Worm (Caenorhabditis elegans) whole organism, young adult: ENCODE results near the gene dhs-14.

Source experiments
- B0336.3 ChIP-seq: fragments of 200-800 bp; sonication (Bioruptor generic); IDR thresholded peaks from 2 replicates; pipeline ENCODE4 v1.3.6; 2022; ENCODE audit warnings: missing genetic modification characterization, missing compliant biosample characterization
- C06A6.2 ChIP-seq: fragments of 200-800 bp; sonication (Bioruptor generic); conservative IDR thresholded peaks from 2 replicates; pipeline ENCODE4 v1.3.6; 2022; ENCODE audit warnings: missing genetic modification characterization, missing compliant biosample characterization
- D2030.7 ChIP-seq: fragments of 200-800 bp; sonication (Bioruptor generic); IDR thresholded peaks from 2 replicates; pipeline ENCODE4 v1.3.6; 2022; ENCODE audit warnings: missing genetic modification reagents, missing genetic modification characterization, missing compliant biosample characterization
- F22D6.2 ChIP-seq: sonication (generic microtip); optimal IDR thresholded peaks from 2 replicates; lab custom pipeline; 2016; ENCODE audit warnings: mild to moderate bottlenecking, missing genetic modification characterization, missing compliant biosample characterization
- F52B5.7 ChIP-seq: sonication (generic microtip); optimal IDR thresholded peaks from 2 replicates; lab custom pipeline; 2016; ENCODE audit warnings: mild to moderate bottlenecking, missing genetic modification characterization, missing compliant biosample characterization
- F55B11.4 ChIP-seq: sonication (generic microtip); optimal IDR thresholded peaks from 2 replicates; lab custom pipeline; 2016; ENCODE audit warnings: missing compliant biosample characterization, missing genetic modification characterization, borderline replicate concordance; ENCODE audit not compliant: insufficient read depth
- K12H6.12 ChIP-seq: fragments of 200-800 bp; sonication (Bioruptor generic); optimal IDR thresholded peaks from 2 replicates; lab custom pipeline; 2018; ENCODE audit warnings: mild to moderate bottlenecking, missing genetic modification characterization, missing compliant biosample characterization
- T07F8.4 ChIP-seq: sonication (generic microtip); optimal IDR thresholded peaks from 2 replicates; lab custom pipeline; 2016; ENCODE audit warnings: mild to moderate bottlenecking, missing genetic modification characterization, moderate library complexity, missing compliant biosample characterization
- Y53F4B.3 ChIP-seq: fragments of 200-800 bp; sonication (Bioruptor generic); IDR thresholded peaks from 2 replicates; pipeline ENCODE4 v1.3.6; 2022; ENCODE audit warnings: missing genetic modification reagents, missing genetic modification characterization, missing compliant biosample characterization
- Y53G8AR.9 ChIP-seq: fragments of 200-800 bp; sonication (Bioruptor generic); conservative IDR thresholded peaks from 2 replicates; pipeline ENCODE4 v1.3.6; 2022; ENCODE audit warnings: missing genetic modification reagents, missing genetic modification characterization, missing compliant biosample characterization
- Y79H2A.3 ChIP-seq: fragments of 200-800 bp; sonication (Bioruptor generic); conservative IDR thresholded peaks from 2 replicates; pipeline ENCODE4 v1.3.6; 2022; ENCODE audit warnings: missing genetic modification reagents, missing genetic modification characterization, missing compliant biosample characterization
- attf-6 ChIP-seq: fragments of 200-800 bp; sonication (Bioruptor generic); IDR thresholded peaks from 2 replicates; pipeline ENCODE4 v1.3.6; 2022; ENCODE audit warnings: missing genetic modification reagents, missing genetic modification characterization, missing compliant biosample characterization
- bed-2 ChIP-seq: fragments of 200-800 bp; sonication (Bioruptor generic); IDR thresholded peaks from 2 replicates; pipeline ENCODE4 v1.3.6; 2022; ENCODE audit warnings: missing genetic modification reagents, missing genetic modification characterization, missing compliant biosample characterization
- ccch-3 ChIP-seq: fragments of 200-800 bp; sonication (Bioruptor generic); optimal IDR thresholded peaks from 2 replicates; lab custom pipeline; 2018; ENCODE audit warnings: mild to moderate bottlenecking, missing genetic modification characterization, missing compliant biosample characterization
- cebp-1 ChIP-seq, 2 experiments: fragments of 200-800 bp in 1 of 2; sonication (Bioruptor generic) in 1 of 2; sonication (generic microtip) in 1 of 2; IDR thresholded peaks in 1 of 2; optimal IDR thresholded peaks in 1 of 2; 2 replicates each; pipeline versions ENCODE4 v1.3.6 to Lab custom; 2017 to 2022; ENCODE audit warnings: missing compliant biosample characterization in 2 of 2, missing genetic modification characterization in 2 of 2, mild to moderate bottlenecking in 1 of 2, missing genetic modification reagents in 1 of 2, moderate library complexity in 1 of 2
- cebp-2 ChIP-seq: fragments of 200-800 bp; sonication (Bioruptor generic); IDR thresholded peaks from 2 replicates; pipeline ENCODE4 v1.3.6; 2022; ENCODE audit warnings: missing genetic modification characterization, missing compliant biosample characterization
- ceh-40 ChIP-seq: fragments of 200-800 bp; sonication (Bioruptor generic); IDR thresholded peaks from 2 replicates; pipeline ENCODE4 v1.3.6; 2022; ENCODE audit warnings: missing genetic modification characterization, missing compliant biosample characterization
- ceh-91 ChIP-seq: fragments of 200-800 bp; sonication (Bioruptor generic); IDR thresholded peaks from 2 replicates; pipeline ENCODE4 v1.3.6; 2022; ENCODE audit warnings: missing genetic modification reagents, missing genetic modification characterization, missing compliant biosample characterization
- chd-7 ChIP-seq: sonication (generic microtip); optimal IDR thresholded peaks from 2 replicates; lab custom pipeline; 2016; ENCODE audit warnings: mild to moderate bottlenecking, missing genetic modification characterization, moderate library complexity, missing compliant biosample characterization
- dox-1 ChIP-seq: fragments of 200-800 bp; sonication (Bioruptor generic); IDR thresholded peaks from 2 replicates; pipeline ENCODE4 v1.3.6; 2022; ENCODE audit warnings: missing genetic modification reagents, missing genetic modification characterization, missing compliant biosample characterization
- dpl-1 ChIP-seq: fragments of 150-350 bp; optimal IDR thresholded peaks from 2 replicates; lab custom pipeline; 2014; ENCODE audit warnings: missing biosample characterization, missing genetic modification reagents, missing genetic modification characterization
- efl-1 ChIP-seq: fragments of 150-350 bp; optimal IDR thresholded peaks from 2 replicates; lab custom pipeline; 2014; ENCODE audit warnings: missing biosample characterization, missing genetic modification reagents, missing genetic modification characterization
- egl-44 ChIP-seq: fragments of 200-800 bp; sonication (Bioruptor generic); IDR thresholded peaks from 2 replicates; pipeline ENCODE4 v1.3.6; 2022; ENCODE audit warnings: missing genetic modification reagents, missing genetic modification characterization, missing compliant biosample characterization
- ekl-4 ChIP-seq: fragments of 200-800 bp; sonication (Bioruptor generic); IDR thresholded peaks from 2 replicates; pipeline ENCODE4 v1.3.6; 2022; ENCODE audit warnings: missing genetic modification reagents, missing genetic modification characterization, missing compliant biosample characterization
- hmg-1.2 ChIP-seq: fragments of 200-800 bp; sonication (Bioruptor generic); IDR thresholded peaks from 2 replicates; pipeline ENCODE4 v1.3.6; 2022; ENCODE audit warnings: missing genetic modification reagents, missing genetic modification characterization, missing compliant biosample characterization
- hmg-20 ChIP-seq: fragments of 200-800 bp; sonication (Bioruptor generic); IDR thresholded peaks from 2 replicates; pipeline ENCODE4 v1.3.6; 2022; ENCODE audit warnings: missing genetic modification reagents, missing genetic modification characterization, missing compliant biosample characterization
- hsf-1 ChIP-seq: fragments of 200-800 bp; sonication (Bioruptor generic); IDR thresholded peaks from 2 replicates; pipeline ENCODE4 v1.3.6; 2022; ENCODE audit warnings: missing genetic modification reagents, missing genetic modification characterization, missing compliant biosample characterization
- let-526 ChIP-seq: fragments of 200-800 bp; sonication (Bioruptor generic); IDR thresholded peaks from 2 replicates; pipeline ENCODE4 v1.3.6; 2022; ENCODE audit warnings: missing genetic modification reagents, missing genetic modification characterization, missing compliant biosample characterization
- lin-35 ChIP-seq, 3 experiments: fragments of 150-350 bp in 2 of 3; sonication (generic microtip) in 1 of 3; optimal IDR thresholded peaks; 2 replicates each; lab custom pipeline; 2014 to 2018; ENCODE audit warnings: missing biosample characterization in 3 of 3, missing genetic modification characterization in 3 of 3, missing genetic modification reagents in 3 of 3
- lin-40 ChIP-seq: sonication (generic microtip); optimal IDR thresholded peaks from 2 replicates; lab custom pipeline; 2016; ENCODE audit warnings: missing genetic modification characterization, mild to moderate bottlenecking, missing compliant biosample characterization, missing genotype, missing genetic modification reagents
- lin-54 ChIP-seq: fragments of 200-800 bp; sonication (Bioruptor generic); optimal IDR thresholded peaks from 2 replicates; lab custom pipeline; 2018; ENCODE audit warnings: mild to moderate bottlenecking, missing genetic modification characterization, missing compliant biosample characterization
- lsl-1 ChIP-seq: fragments of 200-800 bp; sonication (Bioruptor generic); optimal IDR thresholded peaks from 2 replicates; lab custom pipeline; 2018; ENCODE audit warnings: mild to moderate bottlenecking, missing genetic modification characterization, moderate library complexity, missing compliant biosample characterization
- lsy-27 ChIP-seq: sonication (generic microtip); optimal IDR thresholded peaks from 2 replicates; lab custom pipeline; 2017; ENCODE audit warnings: missing genetic modification characterization, mild to moderate bottlenecking, missing compliant biosample characterization, antibody characterized with exemption, missing genotype, borderline replicate concordance; ENCODE audit not compliant: insufficient read depth
- madf-3 ChIP-seq: fragments of 200-800 bp; sonication (Bioruptor generic); IDR thresholded peaks from 2 replicates; pipeline ENCODE4 v1.3.6; 2022; ENCODE audit warnings: missing genetic modification reagents, missing genetic modification characterization, missing compliant biosample characterization
- mcd-1 ChIP-seq: fragments of 200-800 bp; sonication (Bioruptor generic); IDR thresholded peaks from 2 replicates; pipeline ENCODE4 v1.3.6; 2022; ENCODE audit warnings: missing genetic modification reagents, missing genetic modification characterization, missing compliant biosample characterization
- nhr-120 ChIP-seq: fragments of 200-800 bp; sonication (Bioruptor generic); IDR thresholded peaks from 2 replicates; pipeline ENCODE4 v1.3.6; 2022; ENCODE audit warnings: missing genetic modification characterization, missing compliant biosample characterization
- nhr-27 ChIP-seq: fragments of 200-800 bp; sonication (Bioruptor generic); optimal IDR thresholded peaks from 2 replicates; lab custom pipeline; 2018; ENCODE audit warnings: mild to moderate bottlenecking, missing genetic modification characterization, moderate library complexity, missing compliant biosample characterization
- nhr-80 ChIP-seq: sonication (generic microtip); optimal IDR thresholded peaks from 2 replicates; lab custom pipeline; 2016; ENCODE audit warnings: missing genetic modification characterization, missing compliant biosample characterization
- pha-4 ChIP-seq: fragments of 150-350 bp; sonication (generic microtip); optimal IDR thresholded peaks from 2 replicates; lab custom pipeline; 2014; ENCODE audit warnings: missing biosample characterization, missing genetic modification reagents, missing genetic modification characterization
- sea-2 ChIP-seq: fragments of 200-800 bp; sonication (Bioruptor generic); IDR thresholded peaks from 2 replicates; pipeline ENCODE4 v1.3.6; 2022; ENCODE audit warnings: missing genetic modification characterization, missing compliant biosample characterization
- snpc-4 ChIP-seq, 5 experiments: fragments of 150-350 bp in 1 of 5; sonication (generic microtip) in 4 of 5; optimal IDR thresholded peaks; 2 replicates each; lab custom pipeline; 2014 to 2018; ENCODE audit warnings: missing genetic modification characterization in 5 of 5, missing biosample characterization in 3 of 5, antibody characterized with exemption in 2 of 5, mild to moderate bottlenecking in 2 of 5, missing compliant biosample characterization in 2 of 5, missing genotype in 2 of 5, moderate library complexity in 2 of 5, missing genetic modification reagents in 1 of 5
- somi-1 ChIP-seq: fragments of 200-800 bp; sonication (Bioruptor generic); optimal IDR thresholded peaks from 2 replicates; lab custom pipeline; 2018; ENCODE audit warnings: mild to moderate bottlenecking, missing genetic modification characterization, missing compliant biosample characterization

The dhs-14 gene

DNA sequence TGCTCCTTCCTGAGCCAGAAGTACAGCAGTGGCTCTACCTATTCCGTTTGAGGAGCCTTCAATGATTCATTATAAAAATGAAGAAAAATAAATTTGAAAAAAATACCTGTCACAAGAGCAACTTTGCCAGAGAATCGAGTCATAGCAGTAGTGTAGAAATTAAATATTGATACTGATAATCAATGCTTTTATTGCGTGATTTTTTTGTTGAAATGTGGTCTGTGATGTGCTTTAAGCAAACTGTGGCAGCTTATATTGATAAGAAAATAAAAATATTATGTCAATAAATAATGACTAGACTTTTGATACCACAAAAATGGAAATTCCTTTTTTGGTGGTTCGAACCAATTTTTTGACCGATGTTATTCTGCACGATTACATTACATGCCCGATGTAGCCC lies at the start of gene dhs-14:
TSS of gene dhs-14 (minus strand) at position 149 of the 400 bp plus-strand sequence.
- TF ChIP-seq madf-3 (GFP tag; lab: Robert Waterston, UW), result no peak
- TF ChIP-seq attf-6, result no peak
- 0 out of 2 replicates have a peak, but pooled peaks have one; percentile 23 for TF ChIP-seq dox-1 (GFP tag; lab: Robert Waterston, UW)
- TF ChIP-seq B0336.3 (GFP tag; lab: Robert Waterston, UW), result no peak
- peak; percentile 83 for TF ChIP-seq nhr-80 (tag; lab: Kevin White, UChicago)

DNA sequence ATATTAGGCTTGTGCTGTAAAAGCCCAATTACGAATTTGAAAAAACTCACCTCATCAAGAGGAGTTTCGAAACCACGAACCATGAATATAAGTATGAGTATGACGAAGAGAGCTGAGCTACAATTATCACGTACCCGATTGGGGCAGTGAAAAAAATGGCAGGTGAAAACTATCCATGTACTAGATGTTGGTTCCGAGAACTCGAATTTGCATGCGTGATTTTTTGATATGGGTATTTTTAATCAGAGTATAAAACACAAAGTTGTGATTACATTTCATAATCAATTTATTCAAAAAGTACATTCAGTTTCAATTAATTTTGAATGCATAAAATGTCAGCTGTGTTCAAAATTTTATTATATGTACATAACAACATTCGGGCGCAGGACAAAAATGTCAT lies 48.9 kb upstream of the dhs-14 start, which contains the start of gene F54E2.9:
TSS of gene F54E2.9 (minus strand) at position 132 of the 400 bp plus-strand sequence.
- TF ChIP-seq F55B11.4 (no peak), F22D6.2 (tag; lab: Kevin White, UChicago) (no peak), let-526 (GFP tag; lab: Robert Waterston, UW) (no peak), lsy-27 (no peak)

DNA sequence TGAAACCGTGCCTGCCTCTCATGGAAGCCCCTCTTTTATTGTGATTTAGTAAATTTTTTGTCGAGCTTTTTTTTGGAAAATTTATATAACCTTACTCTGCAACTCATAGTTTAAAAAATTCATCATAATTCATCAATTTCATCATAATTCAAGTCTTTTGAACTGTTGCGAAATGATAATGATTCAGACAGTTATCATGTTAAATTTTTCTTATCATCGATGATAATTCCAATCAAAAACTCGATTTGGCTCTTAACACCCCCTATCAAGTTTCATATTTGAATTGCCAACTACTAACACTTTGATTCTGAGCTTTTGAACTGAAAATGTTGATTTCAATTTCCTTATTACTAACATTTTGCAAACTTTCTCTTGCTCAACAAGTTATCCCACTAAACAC lies 45.2 kb upstream of the dhs-14 start, which contains the start of gene F54E2.1:
TSS of gene F54E2.1 (plus strand) at position 235 of the 400 bp plus-strand sequence.
- TF ChIP-seq nhr-80 (tag; lab: Kevin White, UChicago) (peak; percentile 82), cebp-1 (GFP tag; IDR thresholded peaks at IDR 0.05; lab: Robert Waterston, UW) (peak; percentile 87), cebp-1 (tag; optimal IDR thresholded peaks at IDR 0.05; lab: Kevin White, UChicago) (no peak), Y53F4B.3 (no peak)

DNA sequence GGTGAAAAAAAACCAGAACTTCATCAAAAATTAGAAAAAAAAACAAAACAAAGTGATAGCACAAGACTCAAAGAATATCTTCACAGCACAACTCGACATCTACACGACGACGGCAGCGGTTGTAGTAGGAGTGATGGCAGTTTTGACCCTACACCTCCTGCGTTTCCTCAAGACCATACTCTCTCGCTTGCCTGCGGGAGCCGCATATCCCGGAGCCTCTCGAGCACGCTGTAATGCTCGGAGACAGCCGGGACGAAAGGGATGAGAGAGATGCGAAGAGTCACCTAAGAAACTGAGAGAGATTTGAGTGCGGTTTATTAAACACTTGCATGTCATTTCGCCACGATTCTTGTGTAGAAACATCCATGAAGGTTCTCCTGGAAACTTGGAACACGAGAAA lies 44.4 kb upstream of the dhs-14 start:
- TF ChIP-seq snpc-4 (GFP tag; optimal IDR thresholded peaks at IDR 0.05; lab: Kevin White, UChicago), result no peak
- no peak for TF ChIP-seq snpc-4 (tag; optimal IDR thresholded peaks at IDR 0.05; lab: Kevin White, UChicago)
- no peak for TF ChIP-seq lin-35 (GFP tag; optimal IDR thresholded peaks at IDR 0.05; lab: Kevin White, UChicago)
- TF ChIP-seq F52B5.7 (tag; lab: Kevin White, UChicago), result no peak
- no peak for TF ChIP-seq Y79H2A.3 (GFP tag; lab: Robert Waterston, UW)
- no peak for TF ChIP-seq hmg-1.2 (GFP tag; lab: Robert Waterston, UW)
- TF ChIP-seq ekl-4 (GFP tag; lab: Robert Waterston, UW), result no peak
- TF ChIP-seq pha-4 (tag; lab: Kevin White, UChicago), result no peak
- TF ChIP-seq madf-3 (GFP tag; lab: Robert Waterston, UW), result no peak
- TF ChIP-seq efl-1 (GFP tag; lab: Kevin White, UChicago), result no peak
- TF ChIP-seq lin-54, result no peak
- no peak for TF ChIP-seq bed-2 (GFP tag; lab: Robert Waterston, UW)
- no peak for TF ChIP-seq lin-40 (tag; lab: Kevin White, UChicago)
- TF ChIP-seq C06A6.2 (GFP tag; lab: Robert Waterston, UW), result no peak
- no peak for TF ChIP-seq cebp-2
- TF ChIP-seq somi-1 (GFP tag; lab: Kevin White, UChicago), result no peak
- no peak for TF ChIP-seq sea-2
- TF ChIP-seq ceh-91 (GFP tag; lab: Robert Waterston, UW), result no peak
- TF ChIP-seq D2030.7, result no peak
- TF ChIP-seq chd-7 (tag; lab: Kevin White, UChicago), result no peak
- no peak for TF ChIP-seq T07F8.4

DNA sequence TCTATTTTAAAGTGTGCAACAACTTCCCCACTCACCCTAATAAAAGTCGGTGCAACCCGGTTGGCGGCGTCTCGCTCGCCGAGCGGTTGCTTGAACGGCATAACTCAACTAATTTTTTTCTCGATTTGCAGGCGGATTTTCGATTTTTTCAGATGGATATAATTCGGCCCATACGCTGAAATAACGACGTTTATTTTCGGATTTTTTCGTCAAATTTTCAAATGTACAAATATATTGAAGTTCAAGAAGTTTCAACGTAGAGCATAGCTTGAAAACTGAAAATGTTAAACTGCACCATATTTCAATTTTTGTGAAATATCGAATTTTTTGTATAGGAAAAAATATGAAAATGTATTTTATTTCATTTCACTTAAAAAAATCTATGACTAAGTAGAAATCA lies 42.8 kb upstream of the dhs-14 start, which contains the start of gene ketn-1:
TSS of gene ketn-1 (minus strand) at position 101 of the 400 bp plus-strand sequence.
- TF ChIP-seq ccch-3 (GFP tag; lab: Kevin White, UChicago), result no peak
- no peak for TF ChIP-seq dpl-1 (GFP tag; lab: Kevin White, UChicago)
- no peak for TF ChIP-seq hsf-1 (GFP tag; lab: Robert Waterston, UW)
- no peak for TF ChIP-seq mcd-1 (GFP tag; lab: Robert Waterston, UW)
- no peak for TF ChIP-seq nhr-120 (GFP tag; lab: Robert Waterston, UW)
- TF ChIP-seq hmg-20 (GFP tag; lab: Robert Waterston, UW), result no peak
- no peak for TF ChIP-seq egl-44 (GFP tag; lab: Robert Waterston, UW)
- TF ChIP-seq lin-35 (GFP tag; optimal IDR thresholded peaks at IDR 0.05; lab: Kevin White, UChicago), result no peak
- TF ChIP-seq ceh-40, result no peak
- no peak for TF ChIP-seq sea-2
- no peak for TF ChIP-seq lsl-1 (GFP tag; lab: Kevin White, UChicago)
- no peak for TF ChIP-seq Y53G8AR.9 (GFP tag; lab: Robert Waterston, UW)
- TF ChIP-seq Y53F4B.3, result no peak
- TF ChIP-seq K12H6.12 (tag; lab: Kevin White, UChicago), result no peak
- TF ChIP-seq nhr-27 (tag; lab: Kevin White, UChicago), result no peak
